Worm (Caenorhabditis elegans) whole organism, mixed stage, embryonic: ENCODE data around the gene F07F6.7.

Experiments used
- mab-5 ChIP-seq: fragments of 150-350 bp; optimal IDR thresholded peaks from 2 replicates; lab custom pipeline; 2014; ENCODE audit warnings: missing biosample characterization, missing genetic modification characterization
- snpc-4 ChIP-seq: fragments of 150-350 bp; optimal IDR thresholded peaks from 2 replicates; lab custom pipeline; 2014; ENCODE audit warnings: missing biosample characterization, missing genetic modification characterization
- sptf-1 ChIP-seq: sonication (generic microtip); optimal IDR thresholded peaks from 2 replicates; lab custom pipeline; 2017; ENCODE audit warnings: mild to moderate bottlenecking, missing genetic modification characterization, moderate library complexity, missing compliant biosample characterization
- tbx-8 ChIP-seq: fragments of 200-800 bp; sonication (Bioruptor generic); optimal IDR thresholded peaks from 2 replicates; lab custom pipeline; 2018; ENCODE audit warnings: mild to moderate bottlenecking, missing genetic modification characterization, moderate library complexity, missing compliant biosample characterization
- ztf-11 ChIP-seq: fragments of 150-350 bp; optimal IDR thresholded peaks from 2 replicates; lab custom pipeline; 2014; ENCODE audit warnings: missing biosample characterization, missing genetic modification characterization

DNA sequence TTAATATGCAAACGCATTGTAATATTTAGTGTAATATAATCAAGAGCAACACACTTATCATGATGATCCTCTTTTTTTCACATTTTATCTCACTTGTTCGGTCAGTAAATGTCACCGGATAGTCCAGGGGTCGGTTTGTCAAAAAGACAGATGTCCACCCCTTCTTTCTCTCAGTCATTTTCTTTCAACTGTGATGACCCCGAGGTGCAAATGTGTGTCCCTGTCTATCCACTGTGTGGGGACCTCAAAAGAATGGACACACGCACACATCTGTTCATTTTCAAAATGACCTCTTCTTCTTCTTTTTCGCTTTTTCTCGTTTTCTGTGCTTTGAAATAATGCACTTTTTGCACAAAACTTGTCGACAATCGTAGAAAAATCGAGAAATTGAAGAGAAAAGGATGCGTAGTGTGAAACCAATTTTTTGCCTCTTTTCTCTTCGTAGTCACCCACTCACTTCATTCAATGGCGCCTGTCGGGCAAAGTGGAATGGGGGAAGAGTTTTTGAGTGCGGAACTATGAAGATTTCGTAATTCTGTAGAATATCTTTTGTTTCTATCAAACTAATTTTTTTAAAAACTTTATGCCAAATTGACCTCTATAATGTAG, 40.1 kb upstream of the F07F6.7 start:
- no peak for TF ChIP-seq snpc-4 (tag; lab: Kevin White, UChicago)
- no peak for TF ChIP-seq sptf-1 (tag; lab: Kevin White, UChicago)
- no peak for TF ChIP-seq ztf-11
- TF ChIP-seq tbx-8 (GFP tag; lab: Kevin White, UChicago), result no peak
- TF ChIP-seq mab-5 (tag; lab: Kevin White, UChicago), result no peak
